Worm (Caenorhabditis elegans): ENCODE measurements around the gene Y41E3.6.

ce11 chrIV:15042159-15042936 is 35.8 kb downstream of the Y41E3.6 start:
- TF ChIP-seq cog-1 (tag; optimal IDR thresholded peaks at IDR 0.05): no peak
- TF ChIP-seq tab-1 (GFP tag; IDR thresholded peaks at IDR 0.05): no peak
- TF ChIP-seq flt-1 (GFP tag; IDR thresholded peaks at IDR 0.05): no peak
- no peak for TF ChIP-seq ztf-29 (GFP tag; IDR thresholded peaks at IDR 0.05)
- no peak for TF ChIP-seq med-1 (GFP tag; optimal IDR thresholded peaks at IDR 0.05; ENCODE audit: insufficient read depth)
- no peak for TF ChIP-seq ztf-23 (GFP tag; IDR thresholded peaks at IDR 0.05)

Measured in whole organism, midembryonic.